Worm (Caenorhabditis elegans): Measurements from ENCODE around the gene rabn-5.

Gene rabn-5

ce11 chrIII:5902558-5902957, 38.2 kb downstream of the rabn-5 start:
- TF ChIP-seq unc-42 (tag; optimal IDR thresholded peaks at IDR 0.05) (peak; percentile 80), ahr-1 (tag; optimal IDR thresholded peaks at IDR 0.05) (no peak), odd-2 (tag; optimal IDR thresholded peaks at IDR 0.05) (no peak), pros-1 (tag; optimal IDR thresholded peaks at IDR 0.05) (no peak), lin-11 (tag; optimal IDR thresholded peaks at IDR 0.05) (no peak)

ce11 chrIII:5906059-5906458, 41.7 kb downstream of the rabn-5 start, which contains the start of gene dpff-1:
Gene dpff-1, minus strand, starts transcription at chrIII:5906346.
- TF ChIP-seq madf-2 (tag; optimal IDR thresholded peaks at IDR 0.05) (no peak), C08G9.2 (tag; optimal IDR thresholded peaks at IDR 0.05) (no peak), ceh-48 (tag; optimal IDR thresholded peaks at IDR 0.05) (peak; percentile 85)

ce11 chrIII:5906749-5907148, 42.4 kb downstream of the rabn-5 start, which contains the start of gene erd-2.2:
Gene erd-2.2, plus strand, starts transcription at chrIII:5907049.
- TF ChIP-seq hlh-30 (tag; optimal IDR thresholded peaks at IDR 0.05; ENCODE audit: insufficient read depth) (no peak), syd-9 (tag; optimal IDR thresholded peaks at IDR 0.05) (no peak)

ce11 chrIII:5908408-5908807, 44.1 kb downstream of the rabn-5 start, which contains the start of gene C28H8.3:
Gene C28H8.3, plus strand, starts transcription at chrIII:5908700.
- no peak for TF ChIP-seq ets-4 (tag; optimal IDR thresholded peaks at IDR 0.05)
- TF ChIP-seq syd-9 (tag; optimal IDR thresholded peaks at IDR 0.05), result no peak
- TF ChIP-seq ahr-1 (tag; optimal IDR thresholded peaks at IDR 0.05), result no peak
- TF ChIP-seq eyg-1 (tag; optimal IDR thresholded peaks at IDR 0.05), result no peak
- TF ChIP-seq pat-9 (tag; optimal IDR thresholded peaks at IDR 0.05), result no peak
- no peak for TF ChIP-seq C08G9.2 (tag; optimal IDR thresholded peaks at IDR 0.05)
- TF ChIP-seq ceh-48 (tag; optimal IDR thresholded peaks at IDR 0.05), result no peak
- TF ChIP-seq sdc-2 (tag; optimal IDR thresholded peaks at IDR 0.05), result no peak

ce11 chrIII:5914717-5915116, 50.4 kb downstream of the rabn-5 start:
- TF ChIP-seq nfya-1 (tag; optimal IDR thresholded peaks at IDR 0.05) (peak; percentile 55), elt-2 (tag; optimal IDR thresholded peaks at IDR 0.05) (peak; percentile 5), ceh-6 (GFP tag; optimal IDR thresholded peaks at IDR 0.05) (no peak), dmd-4 (tag; optimal IDR thresholded peaks at IDR 0.05; ENCODE audit: borderline replicate concordance) (no peak), pros-1 (tag; optimal IDR thresholded peaks at IDR 0.05) (no peak)

ce11 chrIII:5915926-5916325, 51.6 kb downstream of the rabn-5 start:
- no peak for TF ChIP-seq gmeb-2 (tag; optimal IDR thresholded peaks at IDR 0.05)
- peak; percentile 94 for TF ChIP-seq elt-2 (tag; optimal IDR thresholded peaks at IDR 0.05)
- no peak for TF ChIP-seq unc-86 (tag; optimal IDR thresholded peaks at IDR 0.05)

Data from whole organism, late embryonic.